Worm (Caenorhabditis elegans) whole organism, L4/young adult: ENCODE measurements around the gene prx-6.

Experiments used
- W03F9.2 ChIP-seq: fragments of 150-350 bp; optimal IDR thresholded peaks from 2 replicates; lab custom pipeline; 2014; ENCODE audit warnings: missing biosample characterization, missing genetic modification characterization
- dao-5 ChIP-seq: sonication (generic microtip); optimal IDR thresholded peaks from 2 replicates; lab custom pipeline; 2016; ENCODE audit warnings: missing genotype, missing genetic modification characterization, moderate library complexity, missing compliant biosample characterization
- him-1 ChIP-seq: sonication (generic microtip); optimal IDR thresholded peaks from 2 replicates; lab custom pipeline; 2016; ENCODE audit warnings: missing genotype, missing genetic modification reagents, missing genetic modification characterization, missing compliant biosample characterization

prx-6 gene

DNA sequence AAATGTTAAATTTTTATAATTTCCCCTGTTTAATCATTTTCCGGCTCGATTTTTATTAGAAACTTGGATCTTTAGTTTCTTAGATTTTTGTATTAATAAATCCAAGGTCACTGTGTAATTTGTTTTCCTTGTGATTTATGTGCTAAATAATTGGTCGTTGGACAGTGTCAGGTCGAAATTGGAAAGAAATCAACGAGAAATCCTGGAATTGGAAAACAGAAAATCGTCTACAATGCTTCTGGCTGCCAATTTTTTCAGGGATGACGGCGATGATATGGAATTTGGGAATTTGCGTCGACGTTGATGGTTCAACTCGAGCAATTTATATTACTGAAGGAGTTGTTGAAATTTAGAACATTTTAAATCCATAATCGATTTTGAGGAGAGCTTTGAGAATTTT, 14.7 kb upstream of the prx-6 start:
- TF ChIP-seq W03F9.2 (tag; lab: Kevin White, UChicago) (no peak), him-1 (tag; lab: Kevin White, UChicago) (no peak)

DNA sequence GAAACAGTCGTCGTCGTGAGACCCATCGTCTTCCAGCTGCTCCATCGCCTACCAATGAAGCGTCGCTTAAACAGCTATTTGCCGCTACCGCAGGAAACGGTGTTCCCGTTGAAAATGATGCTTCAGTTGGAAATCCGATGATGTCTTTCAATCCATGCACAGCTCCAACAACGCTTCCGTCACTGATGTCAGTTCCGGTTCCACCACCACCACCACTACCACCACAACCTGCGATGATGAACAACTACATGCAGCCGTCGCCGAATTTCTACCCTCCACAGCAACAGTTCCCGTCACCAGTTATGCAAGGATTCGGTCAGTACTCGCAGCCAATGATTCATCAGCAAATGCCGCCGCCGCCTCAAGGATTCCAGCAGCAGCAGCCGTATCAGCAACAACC, 14.1 kb upstream of the prx-6 start:
- no peak for TF ChIP-seq him-1 (tag; lab: Kevin White, UChicago)
- no peak for TF ChIP-seq W03F9.2 (tag; lab: Kevin White, UChicago)
- TF ChIP-seq dao-5 (tag; lab: Kevin White, UChicago) = no peak

DNA sequence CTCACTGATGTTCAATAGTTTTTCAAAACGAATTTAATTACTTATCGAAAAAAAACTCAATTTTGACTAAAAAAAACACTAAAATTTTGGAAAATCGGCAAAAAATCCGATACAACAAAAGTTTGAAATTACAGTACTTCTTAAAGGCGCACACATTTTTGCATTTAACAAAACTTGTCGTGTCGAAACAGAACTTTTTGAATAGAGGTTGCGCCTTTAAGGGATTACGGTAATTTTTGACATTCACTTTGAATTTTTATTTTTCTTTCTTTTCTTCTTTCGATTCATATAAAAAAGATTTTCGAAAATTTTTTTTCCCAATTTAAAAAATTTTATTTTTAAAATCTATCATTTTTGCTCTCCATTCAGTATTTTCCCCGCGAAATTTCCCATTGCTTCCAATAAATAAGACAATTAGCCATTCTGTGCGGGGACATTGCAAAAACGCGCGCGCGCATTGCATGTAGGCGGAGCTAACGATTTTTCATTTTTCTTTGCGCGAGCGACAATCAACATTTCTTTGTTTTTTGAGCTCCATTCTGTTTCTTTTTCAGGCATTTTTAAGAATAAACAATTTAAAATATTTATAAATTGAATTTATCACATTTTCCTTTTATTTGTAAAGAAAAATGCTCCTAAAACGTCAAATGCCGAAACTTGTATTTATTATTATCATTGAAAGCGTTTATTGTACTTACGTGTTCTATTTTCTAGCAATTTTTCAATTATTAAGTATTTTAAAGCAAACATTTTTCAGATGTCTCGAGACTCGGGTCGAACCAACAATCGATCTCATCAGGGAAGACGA, 11.5 kb upstream of the prx-6 start, which contains the start of gene F39G3.3:
Gene F39G3.3 (plus strand): TSS at position 758 of the 808 bp plus-strand sequence.
- TF ChIP-seq W03F9.2 (tag; lab: Kevin White, UChicago) (peak; percentile 58), dao-5 (tag; lab: Kevin White, UChicago) (no peak), him-1 (tag; lab: Kevin White, UChicago) (peak; percentile 11)

DNA sequence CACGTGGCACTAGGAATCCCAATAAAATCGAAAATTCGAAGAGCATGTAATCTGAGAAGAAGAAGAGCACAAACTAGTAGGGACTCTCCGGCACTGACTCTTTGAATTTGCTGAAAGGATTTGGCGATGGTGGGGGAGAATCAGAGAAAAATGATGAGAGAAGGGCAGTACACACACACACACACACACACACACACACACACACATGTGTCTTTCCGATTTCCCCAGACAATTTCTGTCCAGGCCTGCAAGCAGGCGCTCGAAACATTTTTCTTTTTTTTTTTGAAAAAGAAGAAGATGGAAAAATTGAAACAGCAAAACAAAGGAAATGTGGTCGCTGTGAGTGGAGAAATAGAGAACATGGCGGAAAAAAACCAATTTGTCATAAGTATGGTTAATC, 10.2 kb upstream of the prx-6 start, which contains the start of gene tig-2:
Gene tig-2 (minus strand): TSS at position 87 of the 400 bp plus-strand sequence.
- TF ChIP-seq W03F9.2 (tag; lab: Kevin White, UChicago) = no peak
- no peak for TF ChIP-seq dao-5 (tag; lab: Kevin White, UChicago)
- TF ChIP-seq him-1 (tag; lab: Kevin White, UChicago) = no peak

DNA sequence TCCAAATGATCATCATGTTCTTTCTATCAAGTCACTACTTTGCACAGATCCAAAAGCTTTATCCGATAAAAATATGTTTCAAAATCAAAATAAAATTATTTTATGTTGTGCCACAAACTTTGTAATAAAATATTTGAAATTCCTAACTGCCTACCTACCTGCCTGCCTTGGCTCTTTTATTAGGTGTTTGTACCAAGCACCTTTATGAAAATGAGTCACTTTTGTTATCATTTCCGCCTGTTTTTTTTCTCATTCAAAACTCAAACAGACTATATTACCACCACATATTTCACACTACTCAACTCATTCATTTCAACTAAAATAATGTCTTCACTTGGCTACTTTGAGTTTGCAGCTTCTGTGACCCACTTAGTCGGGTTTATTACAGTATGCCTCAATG, 4.6 kb upstream of the prx-6 start, which contains the start of gene F39G3.4:
Gene F39G3.4 (plus strand): TSS at position 301 of the 400 bp plus-strand sequence.
- no peak for TF ChIP-seq him-1 (tag; lab: Kevin White, UChicago)
- no peak for TF ChIP-seq W03F9.2 (tag; lab: Kevin White, UChicago)
- no peak for TF ChIP-seq dao-5 (tag; lab: Kevin White, UChicago)

DNA sequence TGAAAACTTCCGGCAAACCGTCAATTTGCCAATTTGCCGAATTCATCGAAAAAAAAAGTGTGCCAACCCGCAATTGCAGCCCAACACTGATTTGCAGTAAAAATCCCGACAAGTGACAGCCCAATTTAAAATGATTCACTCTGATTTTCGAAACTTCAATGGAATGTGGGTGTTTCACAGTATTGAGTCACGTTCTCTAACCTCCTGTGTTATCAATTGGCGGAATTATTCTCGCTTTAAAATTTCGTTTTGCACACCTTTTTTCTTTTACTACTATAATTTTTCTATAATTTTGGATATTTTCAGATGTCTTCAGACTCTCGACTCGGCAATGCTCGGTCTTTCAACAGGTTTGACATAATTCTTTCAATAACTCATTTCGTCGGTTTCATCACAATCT, 2.4 kb upstream of the prx-6 start, which contains the start of gene F39G3.5:
Gene F39G3.5 (plus strand): TSS at position 301 of the 400 bp plus-strand sequence.
- TF ChIP-seq W03F9.2 (tag; lab: Kevin White, UChicago) = no peak
- no peak for TF ChIP-seq him-1 (tag; lab: Kevin White, UChicago)
- TF ChIP-seq dao-5 (tag; lab: Kevin White, UChicago) = no peak

DNA sequence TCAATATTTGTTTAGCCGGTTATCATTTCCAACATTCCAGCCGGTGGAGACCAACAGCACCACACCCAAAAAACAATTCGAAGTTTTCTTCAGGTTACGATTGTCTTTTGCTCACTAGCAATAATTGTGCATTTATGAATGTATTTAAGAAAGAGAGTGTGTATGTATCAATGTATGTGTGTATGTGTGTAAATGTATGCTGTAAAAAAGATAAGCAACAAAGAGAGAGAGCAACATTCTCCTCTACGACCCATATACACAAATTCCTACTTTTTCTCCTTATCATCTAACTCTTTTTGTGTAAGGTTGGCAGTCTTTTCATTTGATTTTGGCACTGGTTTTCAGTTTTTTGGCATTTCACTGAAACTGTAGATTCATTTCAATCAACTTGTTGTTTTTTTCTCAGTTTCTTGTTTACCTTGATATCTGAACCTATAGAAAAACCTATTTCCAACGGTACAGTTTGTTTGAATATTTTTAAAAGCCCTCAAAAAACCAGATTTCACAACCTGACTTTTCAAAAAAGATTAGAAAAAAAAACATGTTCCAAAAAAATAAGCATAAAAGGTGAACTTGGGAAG, 1.1 kb upstream of the prx-6 start:
- TF ChIP-seq dao-5 (tag; lab: Kevin White, UChicago) (no peak), W03F9.2 (tag; lab: Kevin White, UChicago) (no peak), him-1 (tag; lab: Kevin White, UChicago) (no peak)

DNA sequence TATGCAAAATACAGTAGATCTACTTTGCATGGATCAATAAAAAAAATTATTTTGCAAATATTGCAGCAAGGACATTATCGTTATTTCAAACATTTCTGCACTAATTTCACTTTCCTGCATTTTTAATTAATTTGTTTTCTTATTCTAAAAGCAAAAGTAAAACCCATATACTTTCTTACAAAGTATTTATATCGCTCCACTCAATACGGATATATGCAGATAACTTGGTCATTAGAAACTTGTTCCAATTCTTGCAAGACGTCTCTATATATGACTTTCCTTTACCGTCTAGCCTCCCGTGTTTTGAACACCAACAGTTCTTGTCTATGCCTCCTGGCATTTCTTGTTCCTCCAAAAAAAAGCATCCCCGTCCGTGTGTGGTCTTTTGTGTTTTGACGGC, 9.4 kb downstream of the prx-6 start, which contains the start of gene oac-24:
Gene oac-24 (plus strand): TSS at position 301 of the 400 bp plus-strand sequence.
- TF ChIP-seq dao-5 (tag; lab: Kevin White, UChicago) = no peak
- TF ChIP-seq W03F9.2 (tag; lab: Kevin White, UChicago) = no peak
- no peak for TF ChIP-seq him-1 (tag; lab: Kevin White, UChicago)

DNA sequence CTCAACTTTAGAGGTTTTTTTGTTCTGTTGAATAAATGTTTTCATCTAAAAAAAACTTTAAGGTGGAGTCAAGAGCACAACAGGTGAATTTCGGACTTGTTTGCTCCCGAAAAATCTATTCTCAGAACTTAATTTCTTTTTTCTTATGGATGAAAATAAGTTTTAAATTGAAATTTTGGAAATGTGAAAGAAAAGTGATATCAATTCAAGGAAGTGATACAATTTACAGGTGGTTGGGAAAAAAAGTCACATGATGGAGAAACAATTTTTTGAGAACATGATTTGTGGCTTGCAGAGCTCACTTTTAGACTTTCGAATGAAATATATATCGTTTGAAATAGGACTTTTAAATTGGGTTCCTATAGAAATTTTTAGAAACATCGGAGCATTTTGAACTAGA, 12.2 kb downstream of the prx-6 start:
- TF ChIP-seq him-1 (tag; lab: Kevin White, UChicago) (no peak), W03F9.2 (tag; lab: Kevin White, UChicago) (no peak), dao-5 (tag; lab: Kevin White, UChicago) (no peak)

DNA sequence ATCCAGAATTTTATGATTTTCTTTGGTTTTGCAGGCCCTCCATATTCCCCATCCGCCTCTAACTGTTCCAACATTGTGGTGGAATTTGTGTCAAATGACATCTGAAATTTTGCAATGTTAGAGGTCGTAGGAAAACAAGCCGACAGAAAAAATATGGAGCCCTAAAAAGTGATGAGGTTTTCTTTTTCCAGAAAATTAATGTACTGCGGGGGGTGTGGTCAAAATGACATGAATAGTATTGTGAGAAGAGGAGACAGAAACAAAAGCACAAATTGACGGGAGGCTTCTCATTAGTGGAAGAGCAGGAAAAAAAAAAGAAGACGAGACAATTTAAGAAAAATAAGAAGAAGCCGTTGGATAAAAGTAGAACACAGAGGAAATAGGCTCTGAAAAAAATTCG, 19.7 kb downstream of the prx-6 start, which contains the start of gene ZC266.1:
Gene ZC266.1 (minus strand): TSS at position 101 of the 400 bp plus-strand sequence.
- TF ChIP-seq dao-5 (tag; lab: Kevin White, UChicago) = no peak
- TF ChIP-seq W03F9.2 (tag; lab: Kevin White, UChicago) = no peak
- no peak for TF ChIP-seq him-1 (tag; lab: Kevin White, UChicago)

DNA sequence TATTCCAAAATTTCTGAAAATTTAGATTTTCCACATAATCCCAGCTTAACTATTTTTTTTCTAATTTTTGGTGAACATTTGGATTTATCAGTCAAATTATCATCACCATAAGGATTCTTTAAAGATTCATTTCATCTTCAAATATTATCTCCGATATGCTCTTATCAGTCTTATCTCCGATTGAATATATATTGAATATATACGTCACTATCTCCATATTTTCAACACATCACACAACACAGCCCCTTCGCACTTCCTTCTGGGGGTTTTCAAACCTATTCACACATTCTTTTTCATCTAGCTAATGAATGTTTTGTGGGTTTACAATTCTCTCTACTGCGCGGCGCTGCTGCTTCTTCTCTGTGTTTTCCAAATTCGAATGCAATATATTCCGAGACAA, 21.2 kb downstream of the prx-6 start:
- TF ChIP-seq W03F9.2 (tag; lab: Kevin White, UChicago) = no peak
- TF ChIP-seq him-1 (tag; lab: Kevin White, UChicago) = no peak
- TF ChIP-seq dao-5 (tag; lab: Kevin White, UChicago) = no peak

DNA sequence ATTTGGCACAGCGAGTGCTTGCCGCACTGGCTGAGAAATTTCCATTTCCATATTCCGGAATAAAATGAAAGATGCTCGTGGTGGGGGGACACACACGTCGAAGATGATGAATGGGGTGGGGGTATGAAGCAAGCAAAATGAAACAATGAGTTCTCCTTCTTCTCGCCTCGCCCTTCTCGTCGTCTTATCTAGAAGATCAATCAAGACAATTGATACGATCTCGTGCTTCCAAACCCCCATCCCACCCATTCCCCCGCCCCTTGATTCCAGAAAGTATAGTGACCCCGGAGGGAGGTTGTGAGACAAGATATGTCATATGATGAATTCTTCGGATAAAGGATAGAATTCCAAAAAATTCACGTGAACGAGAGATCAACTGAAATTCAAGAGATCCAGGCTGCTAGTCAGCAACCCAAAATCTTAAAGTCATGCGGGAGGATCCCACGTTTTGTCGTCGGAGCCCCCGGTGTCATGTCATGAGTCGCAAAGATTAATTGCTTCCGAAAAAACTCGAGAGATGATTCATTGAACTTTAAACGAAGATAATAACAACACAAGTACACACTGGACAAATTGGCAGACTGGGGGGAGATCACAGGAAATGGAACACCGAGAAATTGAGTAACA, 25.3 kb downstream of the prx-6 start:
- TF ChIP-seq dao-5 (tag; lab: Kevin White, UChicago) (no peak), him-1 (tag; lab: Kevin White, UChicago) (no peak), W03F9.2 (tag; lab: Kevin White, UChicago) (no peak)

DNA sequence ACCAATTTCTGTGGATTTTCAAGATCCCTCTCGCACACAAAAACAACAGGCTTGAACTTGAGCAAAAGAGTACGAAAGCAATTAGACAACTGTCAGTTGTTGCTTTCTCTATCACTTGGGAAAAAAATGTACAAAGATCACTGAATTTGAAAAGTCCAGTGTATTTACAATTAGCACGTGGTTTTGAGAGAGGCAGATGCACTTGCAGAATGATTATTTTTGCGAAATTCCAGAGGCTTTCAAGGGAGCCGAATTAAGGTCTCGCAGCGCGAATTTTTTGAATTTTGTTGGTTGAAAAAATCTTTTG, 26.7 kb downstream of the prx-6 start:
- TF ChIP-seq dao-5 (tag; lab: Kevin White, UChicago) (no peak), him-1 (tag; lab: Kevin White, UChicago) (no peak), W03F9.2 (tag; lab: Kevin White, UChicago) (no peak)
